Worm (Caenorhabditis elegans) whole organism, young adult: ENCODE results near the gene chtb-2.

Experiments used
- C17E4.6 ChIP-seq: fragments of 200-800 bp; sonication (Bioruptor generic); IDR thresholded peaks from 2 replicates; pipeline ENCODE4 v1.3.6; 2022; ENCODE audit warnings: missing genetic modification reagents, missing genetic modification characterization, missing compliant biosample characterization
- F10E7.11 ChIP-seq: sonication (generic microtip); optimal IDR thresholded peaks from 2 replicates; lab custom pipeline; 2017; ENCODE audit warnings: mild to moderate bottlenecking, missing genetic modification characterization, moderate library complexity, missing compliant biosample characterization
- F22D6.2 ChIP-seq: sonication (generic microtip); optimal IDR thresholded peaks from 2 replicates; lab custom pipeline; 2016; ENCODE audit warnings: mild to moderate bottlenecking, missing genetic modification characterization, missing compliant biosample characterization
- F33H1.4 ChIP-seq: fragments of 200-800 bp; sonication (Bioruptor generic); IDR thresholded peaks from 2 replicates; pipeline ENCODE4 v1.3.6; 2022; ENCODE audit warnings: missing genetic modification reagents, missing genetic modification characterization, missing compliant biosample characterization
- F49E8.2 ChIP-seq: sonication (generic microtip); optimal IDR thresholded peaks from 3 replicates; lab custom pipeline; 2017; ENCODE audit warnings: missing genetic modification characterization, mild to moderate bottlenecking, missing compliant biosample characterization, antibody characterized with exemption, moderate library complexity; ENCODE audit not compliant: insufficient read depth
- T07F8.4 ChIP-seq: sonication (generic microtip); optimal IDR thresholded peaks from 2 replicates; lab custom pipeline; 2016; ENCODE audit warnings: mild to moderate bottlenecking, missing genetic modification characterization, moderate library complexity, missing compliant biosample characterization
- Y67H2A.10 ChIP-seq: fragments of 200-800 bp; sonication (Bioruptor generic); conservative IDR thresholded peaks from 2 replicates; pipeline ENCODE4 v1.3.6; 2022; ENCODE audit warnings: missing genetic modification reagents, missing genetic modification characterization, missing compliant biosample characterization
- Y79H2A.3 ChIP-seq: fragments of 200-800 bp; sonication (Bioruptor generic); conservative IDR thresholded peaks from 2 replicates; pipeline ENCODE4 v1.3.6; 2022; ENCODE audit warnings: missing genetic modification reagents, missing genetic modification characterization, missing compliant biosample characterization
- ZK185.1 ChIP-seq: sonication (generic microtip); optimal IDR thresholded peaks from 2 replicates; lab custom pipeline; 2016; ENCODE audit warnings: mild to moderate bottlenecking, missing genetic modification characterization, missing compliant biosample characterization; ENCODE audit not compliant: poor library complexity, severe bottlenecking
- ama-1 ChIP-seq, 3 experiments: fragments of 150-350 bp in 1 of 3; sonication (generic microtip) in 2 of 3; optimal IDR thresholded peaks; 2 replicates each; lab custom pipeline; 2014 to 2018; ENCODE audit warnings: missing biosample characterization in 2 of 3, missing genetic modification characterization in 2 of 3, missing genetic modification reagents in 2 of 3
- attf-5 ChIP-seq: fragments of 200-800 bp; sonication (Bioruptor generic); optimal IDR thresholded peaks from 2 replicates; lab custom pipeline; 2018; ENCODE audit warnings: mild to moderate bottlenecking, missing genetic modification characterization, missing compliant biosample characterization
- attf-6 ChIP-seq: fragments of 200-800 bp; sonication (Bioruptor generic); IDR thresholded peaks from 2 replicates; pipeline ENCODE4 v1.3.6; 2022; ENCODE audit warnings: missing genetic modification reagents, missing genetic modification characterization, missing compliant biosample characterization
- bed-2 ChIP-seq: fragments of 200-800 bp; sonication (Bioruptor generic); IDR thresholded peaks from 2 replicates; pipeline ENCODE4 v1.3.6; 2022; ENCODE audit warnings: missing genetic modification reagents, missing genetic modification characterization, missing compliant biosample characterization
- cebp-2 ChIP-seq: fragments of 200-800 bp; sonication (Bioruptor generic); IDR thresholded peaks from 2 replicates; pipeline ENCODE4 v1.3.6; 2022; ENCODE audit warnings: missing genetic modification characterization, missing compliant biosample characterization
- ceh-40 ChIP-seq: fragments of 200-800 bp; sonication (Bioruptor generic); IDR thresholded peaks from 2 replicates; pipeline ENCODE4 v1.3.6; 2022; ENCODE audit warnings: missing genetic modification characterization, missing compliant biosample characterization
- ceh-91 ChIP-seq: fragments of 200-800 bp; sonication (Bioruptor generic); IDR thresholded peaks from 2 replicates; pipeline ENCODE4 v1.3.6; 2022; ENCODE audit warnings: missing genetic modification reagents, missing genetic modification characterization, missing compliant biosample characterization
- chd-7 ChIP-seq: sonication (generic microtip); optimal IDR thresholded peaks from 2 replicates; lab custom pipeline; 2016; ENCODE audit warnings: mild to moderate bottlenecking, missing genetic modification characterization, moderate library complexity, missing compliant biosample characterization
- dpl-1 ChIP-seq: fragments of 150-350 bp; optimal IDR thresholded peaks from 2 replicates; lab custom pipeline; 2014; ENCODE audit warnings: missing biosample characterization, missing genetic modification reagents, missing genetic modification characterization
- egl-44 ChIP-seq: fragments of 200-800 bp; sonication (Bioruptor generic); IDR thresholded peaks from 2 replicates; pipeline ENCODE4 v1.3.6; 2022; ENCODE audit warnings: missing genetic modification reagents, missing genetic modification characterization, missing compliant biosample characterization
- him-1 ChIP-seq: sonication (generic microtip); optimal IDR thresholded peaks from 2 replicates; lab custom pipeline; 2016; ENCODE audit warnings: missing genotype, missing genetic modification reagents, missing genetic modification characterization, missing compliant biosample characterization
- hmg-20 ChIP-seq: fragments of 200-800 bp; sonication (Bioruptor generic); IDR thresholded peaks from 2 replicates; pipeline ENCODE4 v1.3.6; 2022; ENCODE audit warnings: missing genetic modification reagents, missing genetic modification characterization, missing compliant biosample characterization
- hrde-1 ChIP-seq: sonication (generic microtip); optimal IDR thresholded peaks from 2 replicates; lab custom pipeline; 2016; ENCODE audit warnings: missing genetic modification characterization, mild to moderate bottlenecking, missing compliant biosample characterization, moderate library complexity, missing genotype, missing genetic modification reagents, borderline replicate concordance
- lag-1 ChIP-seq: fragments of 200-800 bp; sonication (Bioruptor generic); IDR thresholded peaks from 2 replicates; pipeline ENCODE4 v1.3.6; 2022; ENCODE audit warnings: missing genetic modification reagents, missing genetic modification characterization, missing compliant biosample characterization
- lin-26 ChIP-seq: fragments of 200-800 bp; sonication (Bioruptor generic); IDR thresholded peaks from 2 replicates; pipeline ENCODE4 v1.3.6; 2022; ENCODE audit warnings: missing genetic modification reagents, missing genetic modification characterization, missing compliant biosample characterization
- lin-40 ChIP-seq: sonication (generic microtip); optimal IDR thresholded peaks from 2 replicates; lab custom pipeline; 2016; ENCODE audit warnings: missing genetic modification characterization, mild to moderate bottlenecking, missing compliant biosample characterization, missing genotype, missing genetic modification reagents
- lin-54 ChIP-seq: fragments of 200-800 bp; sonication (Bioruptor generic); optimal IDR thresholded peaks from 2 replicates; lab custom pipeline; 2018; ENCODE audit warnings: mild to moderate bottlenecking, missing genetic modification characterization, missing compliant biosample characterization
- lsl-1 ChIP-seq: fragments of 200-800 bp; sonication (Bioruptor generic); optimal IDR thresholded peaks from 2 replicates; lab custom pipeline; 2018; ENCODE audit warnings: mild to moderate bottlenecking, missing genetic modification characterization, moderate library complexity, missing compliant biosample characterization
- madf-10 ChIP-seq: sonication (generic microtip); optimal IDR thresholded peaks from 2 replicates; lab custom pipeline; 2016; ENCODE audit warnings: mild to moderate bottlenecking, missing genetic modification characterization, missing compliant biosample characterization
- madf-6 ChIP-seq: fragments of 200-800 bp; sonication (Bioruptor generic); IDR thresholded peaks from 2 replicates; pipeline ENCODE4 v1.3.6; 2022; ENCODE audit warnings: missing genetic modification reagents, missing genetic modification characterization, missing compliant biosample characterization
- mcd-1 ChIP-seq: fragments of 200-800 bp; sonication (Bioruptor generic); IDR thresholded peaks from 2 replicates; pipeline ENCODE4 v1.3.6; 2022; ENCODE audit warnings: missing genetic modification reagents, missing genetic modification characterization, missing compliant biosample characterization
- mel-28 ChIP-seq: sonication (generic microtip); optimal IDR thresholded peaks from 2 replicates; lab custom pipeline; 2016; ENCODE audit warnings: borderline replicate concordance, mild to moderate bottlenecking, missing genetic modification characterization, missing compliant biosample characterization
- nfya-1 ChIP-seq: sonication (generic microtip); optimal IDR thresholded peaks from 2 replicates; lab custom pipeline; 2017; ENCODE audit warnings: antibody characterized with exemption, missing compliant biosample characterization, missing genetic modification characterization, borderline replicate concordance; ENCODE audit not compliant: insufficient read depth
- nhr-27 ChIP-seq: fragments of 200-800 bp; sonication (Bioruptor generic); optimal IDR thresholded peaks from 2 replicates; lab custom pipeline; 2018; ENCODE audit warnings: mild to moderate bottlenecking, missing genetic modification characterization, moderate library complexity, missing compliant biosample characterization
- snpc-1.1 ChIP-seq: sonication (generic microtip); optimal IDR thresholded peaks from 2 replicates; lab custom pipeline; 2017; ENCODE audit warnings: missing genetic modification characterization, mild to moderate bottlenecking, missing compliant biosample characterization, antibody characterized with exemption, moderate library complexity, missing genotype, missing genetic modification reagents; ENCODE audit not compliant: insufficient read depth
- tbp1 ChIP-seq: fragments of 200-800 bp; sonication (Bioruptor generic); optimal IDR thresholded peaks from 2 replicates; lab custom pipeline; 2018; ENCODE audit warnings: mild to moderate bottlenecking, missing genetic modification characterization, missing compliant biosample characterization
- tbx-9 ChIP-seq: sonication (generic microtip); optimal IDR thresholded peaks from 2 replicates; lab custom pipeline; 2016; ENCODE audit warnings: borderline replicate concordance, missing genetic modification characterization, inconsistent platforms, missing compliant biosample characterization
- tlf-1 ChIP-seq: fragments of 200-800 bp; sonication (Bioruptor generic); optimal IDR thresholded peaks from 2 replicates; lab custom pipeline; 2018; ENCODE audit warnings: mild to moderate bottlenecking, missing genetic modification characterization, missing compliant biosample characterization
- zim-3 ChIP-seq: sonication (generic microtip); optimal IDR thresholded peaks from 2 replicates; lab custom pipeline; 2017; ENCODE audit warnings: mild to moderate bottlenecking, missing genetic modification characterization, moderate library complexity, missing compliant biosample characterization
- ztf-18 ChIP-seq: sonication (generic microtip); optimal IDR thresholded peaks from 2 replicates; lab custom pipeline; 2016; ENCODE audit warnings: missing genotype, mild to moderate bottlenecking, missing genetic modification characterization, missing compliant biosample characterization
- ztf-25 ChIP-seq: fragments of 200-800 bp; sonication (Bioruptor generic); IDR thresholded peaks from 2 replicates; pipeline ENCODE4 v1.3.6; 2022; ENCODE audit warnings: missing genetic modification reagents, missing genetic modification characterization, missing compliant biosample characterization
- ztf-28 ChIP-seq: fragments of 200-800 bp; sonication (Bioruptor generic); IDR thresholded peaks from 2 replicates; pipeline ENCODE4 v1.3.6; 2022; ENCODE audit warnings: missing genetic modification reagents, missing genetic modification characterization, missing compliant biosample characterization
- ztf-3 ChIP-seq: fragments of 200-800 bp; sonication (Bioruptor generic); optimal IDR thresholded peaks from 2 replicates; lab custom pipeline; 2018; ENCODE audit warnings: mild to moderate bottlenecking, missing genetic modification characterization, missing compliant biosample characterization

Gene chtb-2

ce11 chrIII:6450596-6450995, 32.4 kb upstream of the chtb-2 start, which contains the start of gene T26A5.6:
Gene T26A5.6 (minus strand): TSS chrIII:6450696.
- TF ChIP-seq bed-2 (no peak), C17E4.6 (GFP tag; lab: Robert Waterston, UW) (no peak)
- TF ChIP-seq, all 124 proteins: peak for 0

- TF ChIP-seq F22D6.2 (tag; lab: Kevin White, UChicago): no peak
- TF ChIP-seq lag-1: no peak
- no peak for TF ChIP-seq mcd-1
- TF ChIP-seq C17E4.6 (GFP tag; lab: Robert Waterston, UW): no peak
- TF ChIP-seq chd-7 (tag; lab: Kevin White, UChicago): no peak
- TF ChIP-seq nhr-27 (tag; lab: Kevin White, UChicago): no peak
- no peak for TF ChIP-seq ztf-18 (tag; lab: Kevin White, UChicago)
- TF ChIP-seq nfya-1 (tag; lab: Kevin White, UChicago): no peak
- no peak for TF ChIP-seq lin-26 (GFP tag; lab: Robert Waterston, UW)
- no peak for TF ChIP-seq egl-44 (GFP tag; lab: Robert Waterston, UW)
- no peak for TF ChIP-seq tbx-9 (tag; lab: Kevin White, UChicago)
- TF ChIP-seq attf-5: no peak
- TF ChIP-seq hrde-1 (tag; lab: Kevin White, UChicago): no peak
- TF ChIP-seq tlf-1 (GFP tag; lab: Kevin White, UChicago): no peak
- TF ChIP-seq lin-40 (tag; lab: Kevin White, UChicago): no peak
- TF ChIP-seq him-1 (tag; lab: Kevin White, UChicago): no peak
- TF ChIP-seq zim-3 (tag; lab: Kevin White, UChicago): no peak
These were observed 30.7 kb upstream of the chtb-2 start, which contains the start of gene set-1 for ce11 chrIII:6452278-6452677. Gene set-1 (minus strand): TSS chrIII:6452378.

ce11 chrIII:6452683-6453082, 30.3 kb upstream of the chtb-2 start:
- TF ChIP-seq F33H1.4 (GFP tag; lab: Robert Waterston, UW): no peak
- TF ChIP-seq ZK185.1 (tag; lab: Kevin White, UChicago): no peak
- TF ChIP-seq Y67H2A.10 (GFP tag; lab: Robert Waterston, UW): no peak
- no peak for TF ChIP-seq madf-10 (tag; lab: Kevin White, UChicago)
- TF ChIP-seq dpl-1 (GFP tag; lab: Kevin White, UChicago): no peak
- TF ChIP-seq ztf-25 (GFP tag; lab: Robert Waterston, UW): no peak
- TF ChIP-seq ztf-18 (tag; lab: Kevin White, UChicago): no peak
- TF ChIP-seq lin-54 (GFP tag; lab: Kevin White, UChicago): peak; percentile 22
- no peak for TF ChIP-seq F49E8.2 (tag; lab: Kevin White, UChicago)
- TF ChIP-seq mcd-1: peak; percentile 33; the same call in 1 of the 2 replicates
- TF ChIP-seq madf-6 (GFP tag; lab: Robert Waterston, UW): 0 out of 2 replicates have a peak, but pooled peaks have one; percentile 34
- TF ChIP-seq zim-3 (tag; lab: Kevin White, UChicago): no peak

DNA sequence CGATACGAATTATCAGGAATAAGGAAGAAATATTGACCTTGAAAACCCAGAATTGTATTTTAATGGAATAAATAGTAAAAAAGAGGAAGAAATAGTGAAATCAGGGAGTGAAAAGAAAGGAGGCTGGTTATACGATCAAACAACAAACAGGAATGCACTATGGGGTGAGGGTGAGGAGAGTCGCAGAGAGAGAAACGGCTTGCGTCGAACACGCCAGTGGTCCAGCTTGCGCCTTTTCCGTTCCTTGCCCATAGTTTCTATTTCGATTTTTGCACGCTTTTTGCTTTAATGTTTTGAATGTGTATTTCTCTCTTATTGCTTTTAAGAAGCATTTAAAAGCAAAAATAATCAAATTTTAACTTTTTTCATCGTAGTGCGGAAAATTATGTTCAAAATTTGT, 29.4 kb upstream of the chtb-2 start:
- TF ChIP-seq Y79H2A.3 (GFP tag; lab: Robert Waterston, UW): no peak
- no peak for TF ChIP-seq madf-10 (tag; lab: Kevin White, UChicago)
- peak; percentile 55; the same call in 1 of the 2 replicates for TF ChIP-seq ceh-91 (GFP tag; lab: Robert Waterston, UW)
- no peak for TF ChIP-seq ztf-28 (GFP tag; lab: Robert Waterston, UW)
- TF ChIP-seq tbp1 (GFP tag; lab: Kevin White, UChicago): peak; percentile 66
- no peak for TF ChIP-seq snpc-1.1 (tag; lab: Kevin White, UChicago)
- no peak for TF ChIP-seq ceh-40 (GFP tag; lab: Robert Waterston, UW)
- TF ChIP-seq tlf-1 (GFP tag; lab: Kevin White, UChicago): peak; percentile 36
- TF ChIP-seq lsl-1 (GFP tag; lab: Kevin White, UChicago): peak; percentile 65
- no peak for TF ChIP-seq mel-28 (tag; lab: Kevin White, UChicago)
- TF ChIP-seq T07F8.4 (tag; lab: Kevin White, UChicago): no peak
- TF ChIP-seq ama-1 (optimal IDR thresholded peaks at IDR 0.05; lab: Kevin White, UChicago): no peak
- no peak for TF ChIP-seq ama-1 (GFP tag; optimal IDR thresholded peaks at IDR 0.05; lab: Kevin White, UChicago)
- TF ChIP-seq cebp-2: no peak
- TF ChIP-seq F10E7.11 (tag; lab: Kevin White, UChicago): no peak
- no peak for TF ChIP-seq hmg-20 (GFP tag; lab: Robert Waterston, UW)
- peak; percentile 21; the same call in 1 of the 2 replicates for TF ChIP-seq attf-6 (GFP tag; lab: Robert Waterston, UW)
- no peak for TF ChIP-seq ztf-3 (GFP tag; lab: Kevin White, UChicago)
